Fruit fly (Drosophila melanogaster): ENCODE results near the gene Eip63E.

Eip63E gene

DNA sequence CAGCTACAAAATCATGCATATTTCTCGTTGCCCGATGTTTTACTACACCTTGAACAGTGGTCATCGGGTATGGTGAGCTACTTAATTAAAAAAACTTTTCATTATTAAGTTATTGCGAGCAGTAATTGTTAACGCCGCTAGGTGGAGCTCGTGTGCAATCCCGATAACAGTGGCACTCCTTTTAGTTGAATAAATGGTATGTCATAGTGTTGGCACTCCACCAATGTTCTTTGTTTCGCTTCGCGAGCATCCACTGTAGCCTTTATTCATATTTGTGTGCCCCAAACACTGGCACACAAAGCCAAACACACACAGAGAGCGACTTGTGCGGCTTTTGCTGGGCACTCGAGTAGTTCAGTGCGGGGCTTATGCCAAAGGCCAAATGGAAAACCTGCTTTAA lies 2.3 kb downstream of the Eip63E start (continued):
- TF ChIP-seq fd59A (GFP tag; optimal IDR thresholded peaks at IDR 0.05) (peak; percentile 79), CG8319 (GFP tag; optimal IDR thresholded peaks at IDR 0.05) (peak; percentile 80), vri (GFP tag; optimal IDR thresholded peaks at IDR 0.05) (peak; percentile 92), Hr39 (GFP tag; optimal IDR thresholded peaks at IDR 0.05) (peak; percentile 95), CG32006 (GFP tag; optimal IDR thresholded peaks at IDR 0.05) (peak; percentile 89), CG31627 (GFP tag; optimal IDR thresholded peaks at IDR 0.05) (peak; percentile 96), CG10669 (GFP tag; optimal IDR thresholded peaks at IDR 0.05) (peak; percentile 79), pdm3 (GFP tag; optimal IDR thresholded peaks at IDR 0.05) (peak; percentile 94), CG11762 (GFP tag; optimal IDR thresholded peaks at IDR 0.05; ENCODE audit: insufficient read depth) (peak; percentile 82), CG11902 (GFP tag; optimal IDR thresholded peaks at IDR 0.05) (peak; percentile 90), CG15336 (GFP tag; IDR thresholded peaks at IDR 0.05) (peak; percentile 97), Eip93F (GFP tag; optimal IDR thresholded peaks at IDR 0.05) (peak; percentile 52), ss (GFP tag; optimal IDR thresholded peaks at IDR 0.05) (peak; percentile 76), net (GFP tag; optimal IDR thresholded peaks at IDR 0.05) (peak; percentile 89), CG8119 (GFP tag; IDR thresholded peaks at IDR 0.05) (peak; percentile 96), CG1621 (tag; optimal IDR thresholded peaks at IDR 0.05) (peak; percentile 78), CG10631 (GFP tag; optimal IDR thresholded peaks at IDR 0.05) (peak; percentile 89), CG6163 (GFP tag; IDR thresholded peaks at IDR 0.05) (peak; percentile 98), spab (GFP tag; optimal IDR thresholded peaks at IDR 0.05) (peak; percentile 78)

DNA sequence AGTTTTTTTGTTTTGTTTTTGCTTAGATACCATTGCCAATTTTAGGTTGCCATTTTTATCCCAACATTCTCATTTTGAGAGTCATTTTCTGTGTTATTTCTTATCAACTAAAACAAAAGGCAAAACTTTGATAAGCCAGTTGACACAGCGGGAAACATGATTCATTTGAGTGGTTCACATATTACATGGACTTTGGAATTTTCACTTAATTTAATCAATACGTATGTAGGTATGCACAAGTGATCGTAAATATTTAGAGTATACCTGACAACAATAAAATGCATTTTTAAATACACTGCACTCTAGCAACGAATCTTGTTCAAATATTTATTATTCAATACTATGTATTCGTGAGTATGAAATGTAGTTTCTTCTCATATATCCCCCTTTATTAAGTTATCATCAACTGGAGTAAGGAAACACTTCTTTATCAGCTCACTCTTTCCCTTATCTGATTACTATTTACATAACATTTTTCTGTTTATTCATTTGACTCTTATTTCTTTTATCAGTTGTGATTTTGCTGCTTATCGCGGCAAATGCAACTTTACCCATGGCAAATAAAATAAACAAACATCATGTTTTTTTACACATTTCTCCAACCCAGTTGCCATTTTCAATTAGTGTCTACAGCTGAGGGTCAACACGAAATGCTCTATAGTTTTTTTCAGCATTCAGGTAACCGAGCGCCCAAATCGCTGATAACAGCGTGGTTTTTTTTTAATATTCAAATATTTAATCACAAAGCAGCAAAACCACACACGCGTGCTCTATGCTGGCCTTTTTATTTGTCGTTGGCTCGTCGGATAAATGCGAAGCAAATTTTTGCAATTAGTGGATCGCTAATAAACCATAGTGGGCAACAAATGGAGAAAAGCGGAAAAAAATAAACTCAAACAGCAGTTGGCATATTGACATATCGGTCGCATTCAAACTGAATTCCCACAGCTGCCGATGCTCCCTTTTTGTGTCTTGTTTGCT lies 3.3 kb downstream of the Eip63E start:
- no peak for TF ChIP-seq Eip93F (GFP tag; optimal IDR thresholded peaks at IDR 0.05)
- TF ChIP-seq spab (GFP tag; optimal IDR thresholded peaks at IDR 0.05) = peak; percentile 1
- TF ChIP-seq CG6792 (GFP tag; optimal IDR thresholded peaks at IDR 0.05) = peak; percentile 9
- TF ChIP-seq CG32006 (GFP tag; optimal IDR thresholded peaks at IDR 0.05) = no peak
- TF ChIP-seq acj6 (GFP tag; optimal IDR thresholded peaks at IDR 0.05) = no peak
- no peak for TF ChIP-seq CG3032 (tag; optimal IDR thresholded peaks at IDR 0.05)
- TF ChIP-seq net (GFP tag; optimal IDR thresholded peaks at IDR 0.05) = peak; percentile 30
- peak; percentile 5 for TF ChIP-seq fd59A (GFP tag; optimal IDR thresholded peaks at IDR 0.05)
- no peak for TF ChIP-seq CG6276 (GFP tag; optimal IDR thresholded peaks at IDR 0.05)
- peak; percentile 93 for TF ChIP-seq fkh (GFP tag; optimal IDR thresholded peaks at IDR 0.05)
- no peak for TF ChIP-seq achi (GFP tag; optimal IDR thresholded peaks at IDR 0.05)
- TF ChIP-seq CG10631 (GFP tag; optimal IDR thresholded peaks at IDR 0.05) = no peak
- TF ChIP-seq topi (GFP tag; optimal IDR thresholded peaks at IDR 0.05) = peak; percentile 8
- TF ChIP-seq Eip75B (GFP tag; optimal IDR thresholded peaks at IDR 0.05) = peak; percentile 11
- no peak for TF ChIP-seq CG11902 (GFP tag; optimal IDR thresholded peaks at IDR 0.05)
- TF ChIP-seq CG6808 (GFP tag; optimal IDR thresholded peaks at IDR 0.05) = peak; percentile 36
- no peak for TF ChIP-seq Ets21C (GFP tag; optimal IDR thresholded peaks at IDR 0.05)
- no peak for TF ChIP-seq Hr39 (GFP tag; optimal IDR thresholded peaks at IDR 0.05)
- peak; percentile 8 for TF ChIP-seq esn (GFP tag; optimal IDR thresholded peaks at IDR 0.05)
- TF ChIP-seq CG16779 (tag; optimal IDR thresholded peaks at IDR 0.05) = peak; percentile 34
- no peak for TF ChIP-seq Hr4 (GFP tag; optimal IDR thresholded peaks at IDR 0.05)
- peak; percentile 16 for TF ChIP-seq CG7368 (GFP tag; optimal IDR thresholded peaks at IDR 0.05)
- no peak for TF ChIP-seq Smox (GFP tag; optimal IDR thresholded peaks at IDR 0.05)
- TF ChIP-seq CG11294 (GFP tag; IDR thresholded peaks at IDR 0.05) = no peak
- no peak for TF ChIP-seq dac (GFP tag; optimal IDR thresholded peaks at IDR 0.05)
- TF ChIP-seq CG34406 (GFP tag; optimal IDR thresholded peaks at IDR 0.05) = peak; percentile 42
- TF ChIP-seq Blimp-1 (GFP tag; optimal IDR thresholded peaks at IDR 0.05) = no peak
- peak; percentile 74 for TF ChIP-seq vri (GFP tag; optimal IDR thresholded peaks at IDR 0.05)
- no peak for TF ChIP-seq CG15336 (GFP tag; IDR thresholded peaks at IDR 0.05)
- peak; percentile 40 for TF ChIP-seq CG8632 (GFP tag; optimal IDR thresholded peaks at IDR 0.05)
- 0 out of 3 replicates have a peak, but pooled peaks have one; percentile 43 for TF ChIP-seq eg (GFP tag; IDR thresholded peaks at IDR 0.05)
- TF ChIP-seq pdm3 (GFP tag; optimal IDR thresholded peaks at IDR 0.05) = no peak
- TF ChIP-seq cyc (GFP tag; optimal IDR thresholded peaks at IDR 0.05) = no peak
- TF ChIP-seq CG10669 (GFP tag; optimal IDR thresholded peaks at IDR 0.05) = no peak
- TF ChIP-seq CG6163 (GFP tag; IDR thresholded peaks at IDR 0.05) = peak; percentile 43; the same call in 1 of the 3 replicates
- TF ChIP-seq svp (GFP tag) = peak; percentile 62
- TF ChIP-seq Lpt (GFP tag; optimal IDR thresholded peaks at IDR 0.05) = no peak
- TF ChIP-seq CG4318 (GFP tag; optimal IDR thresholded peaks at IDR 0.05) = no peak
- TF ChIP-seq CG8319 (GFP tag; optimal IDR thresholded peaks at IDR 0.05) = no peak
- no peak for TF ChIP-seq Ets96B (tag; optimal IDR thresholded peaks at IDR 0.05)

Measured in whole organism, prepupa.